Fruit fly (Drosophila melanogaster): ENCODE measurements around the gene CG1387.

The CG1387 gene

DNA sequence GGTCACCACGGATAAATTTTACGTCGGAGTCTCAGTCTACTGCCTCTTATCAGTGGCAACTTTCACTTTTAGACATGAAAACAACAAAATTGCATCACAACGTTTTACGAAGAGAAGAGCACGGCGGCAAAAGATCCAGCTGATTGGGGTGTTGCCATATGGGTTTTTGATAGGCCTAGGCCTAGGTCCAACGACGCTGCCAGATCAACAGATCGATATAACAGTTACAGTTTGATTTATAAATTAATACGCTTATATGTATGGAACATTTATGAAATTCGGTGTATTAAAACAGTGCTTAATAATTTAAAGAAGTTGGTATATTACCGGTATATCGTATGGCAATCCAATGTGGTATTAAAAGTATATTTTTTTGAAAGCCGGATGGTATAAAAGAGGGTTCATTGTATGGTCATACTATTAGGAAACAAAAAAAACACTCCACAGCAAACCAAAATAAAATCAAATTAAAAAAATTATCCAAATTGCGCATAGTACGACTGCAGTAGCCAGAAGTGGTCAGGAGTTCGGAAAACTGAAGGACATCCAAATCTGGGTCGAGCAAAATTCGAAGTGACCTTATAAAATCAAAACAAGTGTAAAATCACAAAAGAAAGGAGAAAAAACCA lies 51.2 kb downstream of the CG1387 start, which contains the start of gene CG1440 (continued):
- TF ChIP-seq Mad (GFP tag; optimal IDR thresholded peaks at IDR 0.05): peak; percentile 4
- TF ChIP-seq Asciz (GFP tag; optimal IDR thresholded peaks at IDR 0.05): no peak
- TF ChIP-seq CG14441 (GFP tag; IDR thresholded peaks at IDR 0.05): no peak
- TF ChIP-seq nmo (GFP tag; optimal IDR thresholded peaks at IDR 0.05): peak; percentile 43
- 0 out of 2 replicates have a peak, but pooled peaks have one; percentile 34 for TF ChIP-seq sob (GFP tag; IDR thresholded peaks at IDR 0.05)
- peak; percentile 48 for TF ChIP-seq PHDP (tag; optimal IDR thresholded peaks at IDR 0.05)
- no peak for TF ChIP-seq CG8944 (GFP tag; optimal IDR thresholded peaks at IDR 0.05)
- no peak for TF ChIP-seq CrebB (tag; optimal IDR thresholded peaks at IDR 0.05)
- peak; percentile 44; the same call in 2 of the 3 replicates for TF ChIP-seq row (GFP tag; IDR thresholded peaks at IDR 0.05)
- TF ChIP-seq HmgZ (tag; optimal IDR thresholded peaks at IDR 0.05): peak; percentile 1
- TF ChIP-seq CG10431 (GFP tag; optimal IDR thresholded peaks at IDR 0.05): no peak
- TF ChIP-seq CG2116 (GFP tag; optimal IDR thresholded peaks at IDR 0.05): peak; percentile 44
- peak; percentile 75 for TF ChIP-seq CG10267 (tag; optimal IDR thresholded peaks at IDR 0.05)
- TF ChIP-seq jumu (GFP tag; optimal IDR thresholded peaks at IDR 0.05): peak; percentile 20
- TF ChIP-seq Opbp (GFP tag; IDR thresholded peaks at IDR 0.05; ENCODE audit: partially characterized antibody): 0 out of 3 replicates have a peak, but pooled peaks have one; percentile 15
- peak; percentile 84 for TF ChIP-seq pzg (GFP tag; optimal IDR thresholded peaks at IDR 0.05)
- no peak for TF ChIP-seq prd (optimal IDR thresholded peaks at IDR 0.05)
- TF ChIP-seq prd (GFP tag; IDR thresholded peaks at IDR 0.05): 0 out of 3 replicates have a peak, but pooled peaks have one; percentile 29
- peak; percentile 86 for TF ChIP-seq sens (GFP tag)
- TF ChIP-seq CG2889 (GFP tag; IDR thresholded peaks at IDR 0.05): 0 out of 3 replicates have a peak, but pooled peaks have one; percentile 31
- peak; percentile 17 for TF ChIP-seq Sin3A (optimal IDR thresholded peaks at IDR 0.05)
- no peak for TF ChIP-seq gsb (GFP tag; IDR thresholded peaks at IDR 0.05)
- TF ChIP-seq CG14710 (tag; optimal IDR thresholded peaks at IDR 0.05): peak; percentile 78
- TF ChIP-seq lbe (GFP tag; optimal IDR thresholded peaks at IDR 0.05): peak; percentile 41
- TF ChIP-seq dmrt99B (tag; optimal IDR thresholded peaks at IDR 0.05): no peak
- peak; percentile 84 for TF ChIP-seq Ets97D (GFP tag; optimal IDR thresholded peaks at IDR 0.05)
- peak; percentile 40; the same call in 1 of the 2 replicates for TF ChIP-seq Rfx (GFP tag; IDR thresholded peaks at IDR 0.05)
- TF ChIP-seq CG6765 (GFP tag; optimal IDR thresholded peaks at IDR 0.05): peak; percentile 48
- TF ChIP-seq trem (tag; optimal IDR thresholded peaks at IDR 0.05): peak; percentile 64
- peak; percentile 19 to 92 for TF ChIP-seq crp (GFP tag; optimal IDR thresholded peaks at IDR 0.05)
- TF ChIP-seq Fer1 (GFP tag; optimal IDR thresholded peaks at IDR 0.05): peak; percentile 20
- TF ChIP-seq YL-1 (GFP tag; optimal IDR thresholded peaks at IDR 0.05): peak; percentile 33
- TF ChIP-seq BEAF-32 (GFP tag; optimal IDR thresholded peaks at IDR 0.05): peak; percentile 62
- no peak for TF ChIP-seq HLHmδ (GFP tag; optimal IDR thresholded peaks at IDR 0.05)
- TF ChIP-seq CG9932 (GFP tag; IDR thresholded peaks at IDR 0.05): 0 out of 2 replicates have a peak, but pooled peaks have one; percentile 42
- peak; percentile 45; the same call in 1 of the 2 replicates for TF ChIP-seq CG3847 (GFP tag; IDR thresholded peaks at IDR 0.05)
- peak; percentile 3; the same call in 1 of the 4 replicates for TF ChIP-seq Dll (GFP tag; IDR thresholded peaks at IDR 0.05; ENCODE audit: partially characterized antibody)
- TF ChIP-seq CG2120 (GFP tag; optimal IDR thresholded peaks at IDR 0.05): peak; percentile 56
- no peak for TF ChIP-seq hkb (optimal IDR thresholded peaks at IDR 0.05)
- TF ChIP-seq hkb (GFP tag; IDR thresholded peaks at IDR 0.05): peak; percentile 47; the same call in 1 of the 2 replicates
- peak in 1 of 2 experiments; percentile 21 for TF ChIP-seq insv (GFP tag; optimal IDR thresholded peaks at IDR 0.05)
- TF ChIP-seq Myb (GFP tag; optimal IDR thresholded peaks at IDR 0.05): peak; percentile 43
- no peak for TF ChIP-seq Spps (tag; optimal IDR thresholded peaks at IDR 0.05)
- peak; percentile 76 for TF ChIP-seq CG15514 (GFP tag; optimal IDR thresholded peaks at IDR 0.05)
- peak in 1 of 2 experiments; percentile 1 for TF ChIP-seq dpn (GFP tag; optimal IDR thresholded peaks at IDR 0.05)
- TF ChIP-seq bab2 (GFP tag; optimal IDR thresholded peaks at IDR 0.05): peak; percentile 30
- TF ChIP-seq cg (GFP tag; optimal IDR thresholded peaks at IDR 0.05): no peak
- peak; percentile 40 for TF ChIP-seq Dip3 (GFP tag; optimal IDR thresholded peaks at IDR 0.05)
- peak; percentile 39; the same call in 1 of the 2 replicates for TF ChIP-seq unc-4 (GFP tag; IDR thresholded peaks at IDR 0.05; ENCODE audit: partially characterized antibody)
